Fruit fly (Drosophila melanogaster) whole organism, wandering third instar larva: ENCODE results near the gene ben.

Experiments
- br ChIP-seq: fragments of 200-800 bp; sonication (Bioruptor generic); optimal IDR thresholded peaks from 2 replicates; lab custom pipeline; 2016; ENCODE audit warnings: missing biosample characterization, missing genetic modification characterization
- pan ChIP-seq: fragments of >200 bp; optimal IDR thresholded peaks from 2 replicates; lab custom pipeline; 2017

DNA sequence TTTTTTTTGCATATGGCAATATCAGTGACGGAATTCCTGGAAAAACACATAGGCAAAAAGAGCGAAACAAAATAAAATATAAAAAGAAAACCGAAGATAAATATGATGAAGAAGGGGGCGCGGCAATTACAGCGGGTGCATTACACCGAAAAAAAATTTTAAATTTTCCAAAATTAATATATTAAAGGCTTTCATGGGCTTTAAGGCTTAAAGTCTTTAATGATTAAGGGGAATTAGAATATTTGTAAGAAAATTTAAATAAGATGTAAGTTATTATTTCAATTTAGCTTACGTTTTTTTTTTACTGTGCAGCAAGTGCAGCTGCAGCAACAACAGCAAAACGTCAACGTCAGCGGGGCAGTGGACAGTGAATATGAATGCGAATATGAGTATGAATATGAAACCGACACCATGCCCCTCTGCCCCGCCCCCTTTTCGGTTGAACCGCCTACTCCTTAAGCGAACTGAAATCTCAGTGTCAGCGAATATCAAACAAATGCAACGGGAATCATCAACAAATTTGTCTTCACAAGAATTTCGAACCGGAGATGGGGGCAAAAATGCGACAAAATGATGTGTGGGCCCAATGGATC lies 23.6 kb upstream of the ben start:
- TF ChIP-seq pan = no peak
- no peak for TF ChIP-seq br (GFP tag; lab: Kevin White, UChicago)
